Fruit fly (Drosophila melanogaster) Kc167 (cell line): ENCODE data around the gene ro.

Source experiments
- Myc ChIP-seq: fragments of >200 bp; optimal IDR thresholded peaks from 2 replicates; lab custom pipeline; 2017; ENCODE audit warnings: missing external identifiers
- h ChIP-seq: fragments of >200 bp; optimal IDR thresholded peaks from 3 replicates; lab custom pipeline; 2018; ENCODE audit warnings: missing external identifiers
- psq ChIP-seq: fragments of >200 bp; optimal IDR thresholded peaks from 2 replicates; lab custom pipeline; 2017; ENCODE audit warnings: missing external identifiers
- ttk ChIP-seq: sonication (Bioruptor generic); optimal IDR thresholded peaks from 2 replicates; lab custom pipeline; 2017; ENCODE audit warnings: missing external identifiers

- TF ChIP-seq psq (lab: Kevin White, UChicago) (no peak), Myc (lab: Kevin White, UChicago) (no peak), h (lab: Kevin White, UChicago) (no peak), ttk (lab: Kevin White, UChicago) (no peak)
Observed at dm6 chr3R:26890088-26890487, 9.1 kb upstream of the ro start.
